Worm (Caenorhabditis elegans) whole organism, L4 larva: ENCODE results near the gene C15H9.3.

Experiments used
- D1046.2 ChIP-seq: fragments of 200-800 bp; sonication (Bioruptor generic); IDR thresholded peaks from 2 replicates; pipeline ENCODE4 v1.3.6; 2022; ENCODE audit warnings: missing genetic modification characterization, missing compliant biosample characterization
- F10B5.3 ChIP-seq: sonication (generic microtip); optimal IDR thresholded peaks from 2 replicates; lab custom pipeline; 2016; ENCODE audit warnings: mild to moderate bottlenecking, missing genetic modification characterization, missing compliant biosample characterization
- F37D6.2 ChIP-seq: sonication (generic microtip); optimal IDR thresholded peaks from 2 replicates; lab custom pipeline; 2016; ENCODE audit warnings: mild to moderate bottlenecking, missing genetic modification characterization, missing compliant biosample characterization
- F44E2.7 ChIP-seq: fragments of 200-800 bp; sonication (Bioruptor generic); IDR thresholded peaks from 2 replicates; pipeline ENCODE4 v2.1.2; 2022; ENCODE audit warnings: missing genetic modification characterization, missing compliant biosample characterization
- Y48G9A.11 ChIP-seq: fragments of 200-800 bp; sonication (Bioruptor generic); IDR thresholded peaks from 2 replicates; pipeline ENCODE4 v1.3.6; 2022; ENCODE audit warnings: missing genetic modification reagents, missing genetic modification characterization, missing compliant biosample characterization
- Y5F2A.4 ChIP-seq: fragments of 200-800 bp; sonication (Bioruptor generic); optimal IDR thresholded peaks from 2 replicates; lab custom pipeline; 2018; ENCODE audit warnings: mild to moderate bottlenecking, missing genetic modification characterization, missing compliant biosample characterization
- ama-1 ChIP-seq: fragments of 150-350 bp; optimal IDR thresholded peaks from 2 replicates; lab custom pipeline; 2014; ENCODE audit warnings: inconsistent platforms, mixed read lengths
- arid-1 ChIP-seq: fragments of 200-800 bp; sonication (Bioruptor generic); conservative IDR thresholded peaks from 2 replicates; pipeline ENCODE4 v1.3.6; 2022; ENCODE audit warnings: missing genetic modification reagents, missing genetic modification characterization, missing compliant biosample characterization
- ceh-20 ChIP-seq: fragments of 200-800 bp; sonication (Bioruptor generic); IDR thresholded peaks from 2 replicates; pipeline ENCODE4 v1.3.6; 2022; ENCODE audit warnings: missing genetic modification reagents, missing genetic modification characterization, missing compliant biosample characterization
- ceh-32 ChIP-seq: sonication (generic microtip); optimal IDR thresholded peaks from 2 replicates; lab custom pipeline; 2016; ENCODE audit warnings: mild to moderate bottlenecking, missing genetic modification characterization, missing compliant biosample characterization; ENCODE audit not compliant: poor library complexity
- ces-1 ChIP-seq: fragments of 150-350 bp; sonication (generic microtip); optimal IDR thresholded peaks from 4 replicates; lab custom pipeline; 2014; ENCODE audit warnings: missing biosample characterization, missing genetic modification reagents, missing genetic modification characterization
- ctbp-1 ChIP-seq: fragments of 200-800 bp; sonication (Bioruptor generic); IDR thresholded peaks from 2 replicates; pipeline ENCODE4 v1.3.6; 2022; ENCODE audit warnings: missing genetic modification reagents, missing genetic modification characterization, missing compliant biosample characterization
- daf-19 ChIP-seq: fragments of 200-800 bp; sonication (Bioruptor generic); conservative IDR thresholded peaks from 2 replicates; pipeline ENCODE4 v1.3.6; 2022; ENCODE audit warnings: missing genetic modification characterization, missing compliant biosample characterization
- dmd-6 ChIP-seq: fragments of 200-800 bp; sonication (Bioruptor generic); IDR thresholded peaks from 2 replicates; pipeline ENCODE4 v1.3.6; 2022; ENCODE audit warnings: missing genetic modification reagents, missing genetic modification characterization, missing compliant biosample characterization
- dmd-8 ChIP-seq: fragments of 200-800 bp; sonication (Bioruptor generic); IDR thresholded peaks from 2 replicates; pipeline ENCODE4 v1.3.6; 2022; ENCODE audit warnings: missing genetic modification characterization, missing compliant biosample characterization
- dpl-1 ChIP-seq: fragments of 150-350 bp; optimal IDR thresholded peaks from 2 replicates; lab custom pipeline; 2014; ENCODE audit warnings: missing biosample characterization, missing genetic modification reagents, missing genetic modification characterization
- dve-1 ChIP-seq: sonication (generic microtip); optimal IDR thresholded peaks from 2 replicates; lab custom pipeline; 2017; ENCODE audit warnings: antibody characterized with exemption, mild to moderate bottlenecking, missing genetic modification characterization, missing compliant biosample characterization; ENCODE audit not compliant: insufficient read depth
- egl-43 ChIP-seq: fragments of 200-800 bp; sonication (Bioruptor generic); IDR thresholded peaks from 2 replicates; pipeline ENCODE4 v1.3.6; 2022; ENCODE audit warnings: missing genetic modification reagents, missing genetic modification characterization, missing compliant biosample characterization
- gei-8 ChIP-seq: fragments of 200-800 bp; sonication (Bioruptor generic); optimal IDR thresholded peaks from 2 replicates; lab custom pipeline; 2018; ENCODE audit warnings: mild to moderate bottlenecking, missing genetic modification characterization, missing compliant biosample characterization
- hif-1 ChIP-seq, 2 experiments: sonication (generic microtip); optimal IDR thresholded peaks; 2 replicates each; lab custom pipeline; 2016 to 2017; ENCODE audit warnings: missing compliant biosample characterization in 2 of 2, missing genetic modification characterization in 2 of 2, missing genetic modification reagents in 2 of 2, missing genotype in 2 of 2, mild to moderate bottlenecking in 1 of 2
- hmg-1.1 ChIP-seq: fragments of 200-800 bp; sonication (Bioruptor generic); IDR thresholded peaks from 2 replicates; pipeline ENCODE4 v1.3.6; 2022; ENCODE audit warnings: missing genetic modification reagents, missing genetic modification characterization, missing compliant biosample characterization
- jun-1 ChIP-seq: fragments of 150-350 bp; optimal IDR thresholded peaks from 2 replicates; lab custom pipeline; 2014; ENCODE audit warnings: missing biosample characterization, missing genetic modification reagents, missing genetic modification characterization
- lin-13 ChIP-seq: fragments of 150-350 bp; optimal IDR thresholded peaks from 2 replicates; lab custom pipeline; 2014; ENCODE audit warnings: missing biosample characterization, missing genetic modification reagents, missing genetic modification characterization
- lin-38 ChIP-seq: fragments of 200-800 bp; sonication (Bioruptor generic); IDR thresholded peaks from 2 replicates; pipeline ENCODE4 v1.3.6; 2022; ENCODE audit warnings: missing genetic modification reagents, missing genetic modification characterization, missing compliant biosample characterization
- madf-5 ChIP-seq, 2 experiments: fragments of 200-800 bp; sonication (Bioruptor generic); IDR thresholded peaks; 2 replicates each; pipeline ENCODE4 v1.3.6; 2022; ENCODE audit warnings: missing compliant biosample characterization in 2 of 2, missing genetic modification characterization in 2 of 2
- mdt-29 ChIP-seq: fragments of 200-800 bp; sonication (Bioruptor generic); IDR thresholded peaks from 2 replicates; pipeline ENCODE4 v1.3.6; 2022; ENCODE audit warnings: missing genetic modification reagents, missing genetic modification characterization, missing compliant biosample characterization
- mep-1 ChIP-seq: fragments of 150-350 bp; sonication (generic microtip); optimal IDR thresholded peaks from 3 replicates; lab custom pipeline; 2014; ENCODE audit warnings: missing biosample characterization, missing genetic modification characterization
- mes-2 ChIP-seq: sonication (generic microtip); optimal IDR thresholded peaks from 2 replicates; lab custom pipeline; 2016; ENCODE audit warnings: missing genotype, mild to moderate bottlenecking, missing genetic modification characterization, missing compliant biosample characterization; ENCODE audit not compliant: poor library complexity, severe bottlenecking
- nhr-10 ChIP-seq: fragments of 150-350 bp; optimal IDR thresholded peaks from 2 replicates; lab custom pipeline; 2014; ENCODE audit warnings: missing biosample characterization, missing genetic modification characterization
- nhr-102 ChIP-seq: sonication (generic microtip); optimal IDR thresholded peaks from 2 replicates; lab custom pipeline; 2016; ENCODE audit warnings: mild to moderate bottlenecking, missing genetic modification characterization, moderate library complexity, missing compliant biosample characterization
- nhr-42 ChIP-seq: fragments of 200-800 bp; sonication (Bioruptor generic); IDR thresholded peaks from 2 replicates; pipeline ENCODE4 v1.3.6; 2022; ENCODE audit warnings: missing genetic modification characterization, missing compliant biosample characterization
- nhr-76 ChIP-seq: fragments of 150-350 bp; optimal IDR thresholded peaks from 2 replicates; lab custom pipeline; 2014; ENCODE audit warnings: missing biosample characterization, missing genetic modification characterization
- nhr-77 ChIP-seq: fragments of 150-350 bp; optimal IDR thresholded peaks from 2 replicates; lab custom pipeline; 2014; ENCODE audit warnings: missing biosample characterization, missing genetic modification characterization
- pha-4 ChIP-seq, 2 experiments: fragments of 150-350 bp in 1 of 2; fragments of 200-800 bp in 1 of 2; sonication (Bioruptor generic) in 1 of 2; IDR thresholded peaks in 1 of 2; optimal IDR thresholded peaks in 1 of 2; 2 replicates each; pipeline versions ENCODE4 v1.3.6 to Lab custom; 2014 to 2022; ENCODE audit warnings: missing genetic modification characterization in 2 of 2, missing genetic modification reagents in 2 of 2, missing biosample characterization in 1 of 2, missing compliant biosample characterization in 1 of 2
- saeg-2 ChIP-seq: fragments of 200-800 bp; sonication (Bioruptor generic); IDR thresholded peaks from 2 replicates; pipeline ENCODE4 v1.3.6; 2022; ENCODE audit warnings: missing genetic modification reagents, missing genetic modification characterization, missing compliant biosample characterization
- sdz-12 ChIP-seq: fragments of 200-800 bp; sonication (Bioruptor generic); optimal IDR thresholded peaks from 2 replicates; lab custom pipeline; 2018; ENCODE audit warnings: mild to moderate bottlenecking, missing genetic modification characterization, missing compliant biosample characterization
- set-16 ChIP-seq: fragments of 200-800 bp; sonication (Bioruptor generic); IDR thresholded peaks from 2 replicates; pipeline ENCODE4 v1.3.6; 2022; ENCODE audit warnings: missing genetic modification reagents, missing genetic modification characterization, missing compliant biosample characterization
- snpc-1.2 ChIP-seq: fragments of 200-800 bp; sonication (Bioruptor generic); IDR thresholded peaks from 2 replicates; pipeline ENCODE4 v1.3.6; 2022; ENCODE audit warnings: missing genetic modification reagents, missing genetic modification characterization, missing compliant biosample characterization
- unc-39 ChIP-seq: sonication (generic microtip); optimal IDR thresholded peaks from 2 replicates; lab custom pipeline; 2017; ENCODE audit warnings: missing biosample characterization, missing genetic modification characterization
- unc-62 ChIP-seq, 3 experiments: fragments of 150-350 bp in 1 of 3; sonication (generic microtip); optimal IDR thresholded peaks in 2 of 3; peaks in 1 of 3; 1 replicate in 1 of 3; 2 replicates in 2 of 3; lab custom pipeline; 2014 to 2017; ENCODE audit warnings: missing biosample characterization in 3 of 3, missing genetic modification characterization in 3 of 3, missing genetic modification reagents in 3 of 3, missing genotype in 1 of 3
- zip-2 ChIP-seq: fragments of 150-350 bp; optimal IDR thresholded peaks from 2 replicates; lab custom pipeline; 2014; ENCODE audit warnings: missing biosample characterization, missing genetic modification characterization
- ztf-7 ChIP-seq: fragments of 150-350 bp; optimal IDR thresholded peaks from 2 replicates; lab custom pipeline; 2014; ENCODE audit warnings: missing biosample characterization, missing genetic modification characterization

C15H9.3 gene

ce11 chrX:6084439-6084838 lies 31.2 kb upstream of the C15H9.3 start, which contains the start of gene C45B2.2:
C45B2.2 (plus strand) TSS chrX:6084739.
- no peak for TF ChIP-seq Y5F2A.4 (GFP tag; lab: Kevin White, UChicago)
- TF ChIP-seq Y48G9A.11 (GFP tag; lab: Robert Waterston, UW) = no peak
- no peak for TF ChIP-seq D1046.2 (GFP tag; lab: Robert Waterston, UW)
- TF ChIP-seq madf-5 (GFP tag; IDR thresholded peaks at IDR 0.05; lab: Robert Waterston, UW) = no peak
- TF ChIP-seq dmd-6 (GFP tag; lab: Robert Waterston, UW) = no peak
- no peak for TF ChIP-seq ces-1 (GFP tag; lab: Kevin White, UChicago)
- TF ChIP-seq set-16 = no peak
- no peak for TF ChIP-seq mdt-29 (GFP tag; lab: Robert Waterston, UW)
- TF ChIP-seq snpc-1.2 (GFP tag; lab: Robert Waterston, UW) = no peak
- TF ChIP-seq saeg-2 (GFP tag; lab: Robert Waterston, UW) = no peak
- no peak for TF ChIP-seq gei-8
- no peak for TF ChIP-seq hmg-1.1 (GFP tag; lab: Robert Waterston, UW)
- no peak for TF ChIP-seq F44E2.7 (GFP tag; lab: Robert Waterston, UW)
- TF ChIP-seq mep-1 (tag; lab: Kevin White, UChicago) = no peak
- TF ChIP-seq dmd-8 (GFP tag; lab: Robert Waterston, UW) = no peak
- TF ChIP-seq nhr-77 = no peak
- TF ChIP-seq nhr-42 (GFP tag; lab: Robert Waterston, UW) = no peak
- TF ChIP-seq ama-1 = no peak

ce11 chrX:6085824-6086223 lies 29.8 kb upstream of the C15H9.3 start, which contains the start of gene C45B2.1:
C45B2.1 (plus strand) TSS chrX:6086124.
- TF ChIP-seq ztf-7 (tag; lab: Kevin White, UChicago) (no peak), Y5F2A.4 (GFP tag; lab: Kevin White, UChicago) (no peak), ceh-20 (GFP tag; lab: Robert Waterston, UW) (no peak), saeg-2 (GFP tag; lab: Robert Waterston, UW) (no peak), unc-62 (GFP tag; optimal IDR thresholded peaks at IDR 0.05 in 1 of 2; lab: Kevin White, UChicago) (no peak), unc-62 (tag; optimal IDR thresholded peaks at IDR 0.05; lab: Kevin White, UChicago) (no peak), daf-19 (GFP tag; lab: Robert Waterston, UW) (no peak), dpl-1 (GFP tag; lab: Kevin White, UChicago) (no peak), unc-39 (tag; lab: Kevin White, UChicago) (no peak), F37D6.2 (no peak), nhr-76 (tag; lab: Kevin White, UChicago) (no peak), F10B5.3 (tag; lab: Kevin White, UChicago) (no peak), ctbp-1 (no peak), jun-1 (tag; lab: Kevin White, UChicago) (no peak), mes-2 (no peak), zip-2 (tag; lab: Kevin White, UChicago) (no peak)
- TF ChIP-seq, all 104 proteins: peak for 0

- no peak for TF ChIP-seq snpc-1.2 (GFP tag; lab: Robert Waterston, UW)
- TF ChIP-seq lin-13 (GFP tag; lab: Kevin White, UChicago) = no peak
- no peak for TF ChIP-seq zip-2 (tag; lab: Kevin White, UChicago)
These were observed 27.9 kb upstream of the C15H9.3 start, which contains the start of gene C45B2.8 for ce11 chrX:6087676-6088075. C45B2.8 (plus strand) TSS chrX:6087976.

ce11 chrX:6088718-6089117 lies 26.9 kb upstream of the C15H9.3 start:
- no peak for TF ChIP-seq nhr-10
- no peak for TF ChIP-seq set-16
- TF ChIP-seq nhr-42 (GFP tag; lab: Robert Waterston, UW) = no peak
- no peak for TF ChIP-seq F44E2.7 (GFP tag; lab: Robert Waterston, UW)
- TF ChIP-seq ama-1 = no peak
- no peak for TF ChIP-seq egl-43 (GFP tag; lab: Robert Waterston, UW)
- TF ChIP-seq hif-1 (tag; optimal IDR thresholded peaks at IDR 0.05; lab: Kevin White, UChicago) = no peak
- TF ChIP-seq lin-38 (GFP tag; lab: Robert Waterston, UW) = peak; percentile 38
- TF ChIP-seq nhr-102 (tag; lab: Kevin White, UChicago) = peak; percentile 76
- peak; percentile 59; the same call in 1 of the 2 replicates for TF ChIP-seq pha-4 (GFP tag; IDR thresholded peaks at IDR 0.05; lab: Robert Waterston, UW)
- no peak for TF ChIP-seq pha-4 (tag; optimal IDR thresholded peaks at IDR 0.05; lab: Kevin White, UChicago)
- no peak for TF ChIP-seq Y5F2A.4 (GFP tag; lab: Kevin White, UChicago)
- no peak for TF ChIP-seq lin-13 (GFP tag; lab: Kevin White, UChicago)
- no peak for TF ChIP-seq arid-1 (GFP tag; lab: Robert Waterston, UW)
- TF ChIP-seq ceh-32 = no peak
- TF ChIP-seq sdz-12 (GFP tag; lab: Kevin White, UChicago) = no peak
- no peak for TF ChIP-seq saeg-2 (GFP tag; lab: Robert Waterston, UW)
- TF ChIP-seq Y48G9A.11 (GFP tag; lab: Robert Waterston, UW) = no peak
- TF ChIP-seq ces-1 (GFP tag; lab: Kevin White, UChicago) = no peak
- TF ChIP-seq dve-1 (tag; lab: Kevin White, UChicago) = peak; percentile 75
- no peak for TF ChIP-seq D1046.2 (GFP tag; lab: Robert Waterston, UW)
- TF ChIP-seq mes-2 = peak; percentile 59
- TF ChIP-seq gei-8 = no peak
